Worm (Caenorhabditis elegans) whole organism, L4 larva: Measurements from ENCODE around the gene C16A11.10.

ENCODE experiments used
- ceh-82 ChIP-seq: sonication (generic microtip); optimal IDR thresholded peaks from 2 replicates; lab custom pipeline; 2017; ENCODE audit warnings: missing biosample characterization, missing genetic modification characterization
- mep-1 ChIP-seq: fragments of 150-350 bp; sonication (generic microtip); optimal IDR thresholded peaks from 3 replicates; lab custom pipeline; 2014; ENCODE audit warnings: missing biosample characterization, missing genetic modification characterization
- nhr-28 ChIP-seq: fragments of 150-350 bp; optimal IDR thresholded peaks from 2 replicates; lab custom pipeline; 2014; ENCODE audit warnings: missing biosample characterization, missing genetic modification characterization
- snpc-4 ChIP-seq: fragments of 150-350 bp; optimal IDR thresholded peaks from 2 replicates; lab custom pipeline; 2014; ENCODE audit warnings: missing biosample characterization, missing genetic modification characterization

DNA sequence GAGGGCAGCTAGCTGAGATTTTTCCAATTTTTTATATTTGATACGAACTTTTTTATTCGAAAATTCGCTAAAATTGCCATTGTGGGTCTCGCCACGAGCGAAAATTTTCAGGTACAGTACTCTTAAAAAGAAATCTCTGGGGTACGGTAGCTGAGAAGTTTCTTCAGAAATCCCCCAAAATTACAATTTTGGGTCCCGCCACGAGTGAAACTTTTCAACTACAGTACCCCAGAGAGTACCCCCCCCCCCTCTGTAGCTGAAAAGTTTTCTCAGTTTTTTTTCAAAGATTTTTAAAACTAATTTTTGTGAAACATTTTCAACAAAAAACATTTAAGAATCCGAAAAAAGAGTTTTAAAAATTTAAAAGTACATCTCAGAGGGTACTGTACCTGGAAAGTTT, 13.8 kb downstream of the C16A11.10 start:
- no peak for TF ChIP-seq nhr-28 (tag; lab: Kevin White, UChicago)
- no peak for TF ChIP-seq snpc-4
- no peak for TF ChIP-seq mep-1 (tag; lab: Kevin White, UChicago)
- no peak for TF ChIP-seq ceh-82
